Fruit fly (Drosophila melanogaster): Measurements from ENCODE around the gene TotF.

Gene TotF

dm6 chr2L:19866540-19867318 is 45.4 kb downstream of the TotF start:
- peak in 1 of 2 experiments; percentile 88 for TF ChIP-seq tll (GFP tag; optimal IDR thresholded peaks at IDR 0.05)
- TF ChIP-seq CG4424 (GFP tag; optimal IDR thresholded peaks at IDR 0.05) = peak; percentile 66
- TF ChIP-seq CG17385 (GFP tag; optimal IDR thresholded peaks at IDR 0.05) = peak; percentile 26
- peak; percentile 20 for TF ChIP-seq CG30431 (GFP tag; optimal IDR thresholded peaks at IDR 0.05)
- TF ChIP-seq slp2 (GFP tag; optimal IDR thresholded peaks at IDR 0.05) = peak; percentile 34
- TF ChIP-seq danr (GFP tag; IDR thresholded peaks at IDR 0.05) = peak; percentile 17; the same call in 1 of the 2 replicates
- peak; percentile 42; the same call in 1 of the 2 replicates for TF ChIP-seq lmd (GFP tag; IDR thresholded peaks at IDR 0.05)
- TF ChIP-seq CG8359 (GFP tag; optimal IDR thresholded peaks at IDR 0.05; ENCODE audit: borderline replicate concordance) = peak; percentile 10
- peak; percentile 59 for TF ChIP-seq CG7556 (GFP tag; optimal IDR thresholded peaks at IDR 0.05)
- TF ChIP-seq B-H1 (GFP tag; IDR thresholded peaks at IDR 0.05) = no peak
- peak; percentile 58 for TF ChIP-seq CG13424 (tag; optimal IDR thresholded peaks at IDR 0.05)
- peak; percentile 0 for TF ChIP-seq Deaf1 (tag; optimal IDR thresholded peaks at IDR 0.05)
- peak in 1 of 2 experiments; percentile 40 for TF ChIP-seq bsh (GFP tag; optimal IDR thresholded peaks at IDR 0.05)
- no peak for TF ChIP-seq Trl (optimal IDR thresholded peaks at IDR 0.05)
- TF ChIP-seq Trl (GFP tag; optimal IDR thresholded peaks at IDR 0.05) = peak; percentile 9
- TF ChIP-seq odd (GFP tag; optimal IDR thresholded peaks at IDR 0.05) = peak; percentile 43
- TF ChIP-seq dmrt11E (tag; optimal IDR thresholded peaks at IDR 0.05) = peak; percentile 67
- peak; percentile 75 for TF ChIP-seq CG18262 (tag; optimal IDR thresholded peaks at IDR 0.05)
- TF ChIP-seq unpg (GFP tag; optimal IDR thresholded peaks at IDR 0.05) = peak; percentile 29
- peak; percentile 40; the same call in 1 of the 2 replicates for TF ChIP-seq ttk (GFP tag; IDR thresholded peaks at IDR 0.05)
- TF ChIP-seq CG15601 (tag; optimal IDR thresholded peaks at IDR 0.05) = peak; percentile 30
- TF ChIP-seq CG30020 (tag; optimal IDR thresholded peaks at IDR 0.05) = no peak
- peak; percentile 41 for TF ChIP-seq Antp (GFP tag; optimal IDR thresholded peaks at IDR 0.05)
- peak; percentile 64 for TF ChIP-seq grau (tag; optimal IDR thresholded peaks at IDR 0.05)
- TF ChIP-seq Ssrp (tag; optimal IDR thresholded peaks at IDR 0.05) = peak; percentile 43
- no peak for TF ChIP-seq Hand (GFP tag; optimal IDR thresholded peaks at IDR 0.05)
- peak; percentile 69 for TF ChIP-seq CG2678 (tag; optimal IDR thresholded peaks at IDR 0.05)
- TF ChIP-seq CG1529 (GFP tag; optimal IDR thresholded peaks at IDR 0.05) = peak; percentile 5
- TF ChIP-seq CG5180 (GFP tag; optimal IDR thresholded peaks at IDR 0.05) = no peak
- TF ChIP-seq Dll (GFP tag; IDR thresholded peaks at IDR 0.05; ENCODE audit: partially characterized antibody) = no peak
- peak; percentile 35 for TF ChIP-seq CG17829 (tag; optimal IDR thresholded peaks at IDR 0.05)
- TF ChIP-seq gcm (GFP tag; optimal IDR thresholded peaks at IDR 0.05) = peak; percentile 24
- TF ChIP-seq prd (optimal IDR thresholded peaks at IDR 0.05) = no peak
- peak; percentile 56; the same call in 2 of the 3 replicates for TF ChIP-seq prd (GFP tag; IDR thresholded peaks at IDR 0.05)
- TF ChIP-seq Hsf (GFP tag; optimal IDR thresholded peaks at IDR 0.05) = peak; percentile 55
- TF ChIP-seq tin (GFP tag; optimal IDR thresholded peaks at IDR 0.05) = peak; percentile 28
- TF ChIP-seq Gug (GFP tag; IDR thresholded peaks at IDR 0.05) = 0 out of 4 replicates have a peak, but pooled peaks have one; percentile 13
- peak; percentile 62 for TF ChIP-seq mam (GFP tag; optimal IDR thresholded peaks at IDR 0.05)
- peak; percentile 9 for TF ChIP-seq Spps (tag; optimal IDR thresholded peaks at IDR 0.05)
- TF ChIP-seq CG30403 (GFP tag; optimal IDR thresholded peaks at IDR 0.05) = peak; percentile 61
- TF ChIP-seq D19A (tag; optimal IDR thresholded peaks at IDR 0.05) = peak; percentile 61
- TF ChIP-seq phol (tag; optimal IDR thresholded peaks at IDR 0.05) = peak; percentile 70
- TF ChIP-seq jigr1 (GFP tag; IDR thresholded peaks at IDR 0.05) = no peak
- TF ChIP-seq CG17912 (GFP tag; optimal IDR thresholded peaks at IDR 0.05) = no peak
- TF ChIP-seq CG14050 (GFP tag; IDR thresholded peaks at IDR 0.05) = no peak
- TF ChIP-seq dan (GFP tag; IDR thresholded peaks at IDR 0.05) = 0 out of 2 replicates have a peak, but pooled peaks have one; percentile 9
- TF ChIP-seq pb (GFP tag; optimal IDR thresholded peaks at IDR 0.05) = peak; percentile 40
- TF ChIP-seq Usf (GFP tag; optimal IDR thresholded peaks at IDR 0.05) = peak; percentile 22
- TF ChIP-seq lilli (GFP tag; optimal IDR thresholded peaks at IDR 0.05) = peak; percentile 47

Measured in whole organism, embryonic.